Fruit fly (Drosophila melanogaster) whole organism, pupa: ENCODE data around the gene CG15563.
A peak's percentile ranks its signal among the peaks of the same experiment; 100 is the strongest.

ENCODE experiments used
- CG10348 ChIP-seq: fragments of 200-800 bp; sonication (Bioruptor generic); IDR thresholded peaks from 2 replicates; pipeline ENCODE4 v1.3.6; 2022; ENCODE audit warnings: missing biosample characterization, missing genetic modification characterization
- CG12605 ChIP-seq: fragments of 200-800 bp; sonication (Bioruptor generic); IDR thresholded peaks from 2 replicates; pipeline ENCODE4 v1.3.6; 2022; ENCODE audit warnings: missing biosample characterization, missing genetic modification characterization
- CG13204 ChIP-seq: fragments of 200-800 bp; sonication (Bioruptor generic); optimal IDR thresholded peaks from 2 replicates; lab custom pipeline; 2018; ENCODE audit warnings: missing biosample characterization, mild to moderate bottlenecking, missing genetic modification characterization, moderate library complexity
- CG14655 ChIP-seq: fragments of 200-800 bp; sonication (Bioruptor generic); optimal IDR thresholded peaks from 3 replicates; lab custom pipeline; 2017; ENCODE audit warnings: mild to moderate bottlenecking, missing biosample characterization, missing genetic modification reagents, missing genetic modification characterization
- CG15710 ChIP-seq: fragments of 200-800 bp; sonication (Bioruptor generic); optimal IDR thresholded peaks from 2 replicates; lab custom pipeline; 2018; ENCODE audit warnings: missing biosample characterization, mild to moderate bottlenecking, missing genetic modification characterization, moderate library complexity
- CG17806 ChIP-seq: fragments of 200-800 bp; sonication (Bioruptor generic); optimal IDR thresholded peaks from 2 replicates; lab custom pipeline; 2018; ENCODE audit warnings: missing biosample characterization, mild to moderate bottlenecking, missing genetic modification characterization, moderate library complexity
- CG32121 ChIP-seq: fragments of 200-800 bp; sonication (Bioruptor generic); IDR thresholded peaks from 2 replicates; pipeline ENCODE4 v1.3.6; 2022; ENCODE audit warnings: missing biosample characterization, missing genetic modification characterization
- CG34367 ChIP-seq: fragments of 200-800 bp; sonication (Bioruptor generic); optimal IDR thresholded peaks from 2 replicates; lab custom pipeline; 2018; ENCODE audit warnings: missing biosample characterization, mild to moderate bottlenecking, missing genetic modification characterization
- CG4496 ChIP-seq: fragments of 200-800 bp; sonication (Bioruptor generic); IDR thresholded peaks from 3 replicates; pipeline ENCODE4 v1.3.6; 2022; ENCODE audit warnings: missing biosample characterization, missing genetic modification characterization
- CG8159 ChIP-seq: fragments of 200-800 bp; sonication (Bioruptor generic); optimal IDR thresholded peaks from 3 replicates; lab custom pipeline; 2018; ENCODE audit warnings: missing biosample characterization, mild to moderate bottlenecking, missing genetic modification characterization, moderate library complexity
- CG8301 ChIP-seq: fragments of 200-800 bp; sonication (Bioruptor generic); optimal IDR thresholded peaks from 2 replicates; lab custom pipeline; 2018; ENCODE audit warnings: missing biosample characterization, mild to moderate bottlenecking, missing genetic modification characterization
- CG9948 ChIP-seq: fragments of 200-800 bp; sonication (Bioruptor generic); optimal IDR thresholded peaks from 2 replicates; lab custom pipeline; 2018; ENCODE audit warnings: missing biosample characterization, mild to moderate bottlenecking, missing genetic modification characterization, moderate library complexity
- D1 ChIP-seq: fragments of 200-800 bp; sonication (Bioruptor generic); optimal IDR thresholded peaks from 2 replicates; lab custom pipeline; 2018; ENCODE audit warnings: missing biosample characterization, mild to moderate bottlenecking, missing genetic modification characterization, moderate library complexity
- EcR ChIP-seq: fragments of 200-800 bp; sonication (Bioruptor generic); optimal IDR thresholded peaks from 3 replicates; lab custom pipeline; 2019; ENCODE audit warnings: missing biosample characterization, missing genetic modification characterization, mild to moderate bottlenecking, moderate library complexity, missing genetic modification reagents
- Ets98B ChIP-seq: fragments of 200-800 bp; sonication (Bioruptor generic); IDR thresholded peaks from 2 replicates; pipeline ENCODE4 v1.3.6; 2022; ENCODE audit warnings: missing biosample characterization, missing genetic modification characterization
- Pif1A ChIP-seq: fragments of 200-800 bp; sonication (Bioruptor generic); optimal IDR thresholded peaks from 3 replicates; lab custom pipeline; 2016; ENCODE audit warnings: missing biosample characterization, missing genetic modification characterization
- Pif1B ChIP-seq: fragments of 200-800 bp; sonication (Bioruptor generic); optimal IDR thresholded peaks from 3 replicates; lab custom pipeline; 2016; ENCODE audit warnings: missing biosample characterization, missing genetic modification characterization
- Snoo ChIP-seq: fragments of 200-800 bp; sonication (Bioruptor generic); optimal IDR thresholded peaks from 3 replicates; lab custom pipeline; 2017; ENCODE audit warnings: missing biosample characterization, mild to moderate bottlenecking, missing genetic modification characterization, inconsistent platforms
- fd96Ca ChIP-seq: fragments of 200-800 bp; sonication (Bioruptor generic); IDR thresholded peaks from 3 replicates; pipeline ENCODE4 v1.3.6; 2022; ENCODE audit warnings: missing biosample characterization, missing genetic modification characterization
- gl ChIP-seq: fragments of 200-800 bp; sonication (Bioruptor generic); optimal IDR thresholded peaks from 2 replicates; lab custom pipeline; 2018; ENCODE audit warnings: missing biosample characterization, mild to moderate bottlenecking, missing genetic modification characterization
- rn ChIP-seq: fragments of 200-800 bp; sonication (Bioruptor generic); IDR thresholded peaks from 2 replicates; pipeline ENCODE4 v1.3.6; 2022; ENCODE audit warnings: missing biosample characterization, missing genetic modification characterization

The CG15563 gene

dm6 chr3R:31222125-31222889 lies 9.8 kb downstream of the CG15563 start:
- TF ChIP-seq CG13204 (GFP tag; lab: Kevin White, UChicago) (no peak), D1 (no peak), CG15710 (tag; lab: Kevin White, UChicago) (peak; percentile 62), CG34367 (peak; percentile 67), Pif1B (no peak), CG10348 (GFP tag; lab: Robert Waterston, UW) (no peak), gl (no peak), CG8159 (tag; lab: Kevin White, UChicago) (peak; percentile 72), CG9948 (tag; lab: Kevin White, UChicago) (peak; percentile 56), CG12605 (GFP tag; lab: Robert Waterston, UW) (no peak), fd96Ca (GFP tag; lab: Robert Waterston, UW) (no peak), CG14655 (GFP tag; lab: Kevin White, UChicago) (peak; percentile 54), CG8301 (tag; lab: Kevin White, UChicago) (peak; percentile 51), Pif1A (GFP tag; lab: Kevin White, UChicago) (peak; percentile 59), Ets98B (GFP tag; lab: Robert Waterston, UW) (no peak), EcR (GFP tag; lab: Kevin White, UChicago) (no peak), CG32121 (GFP tag; lab: Robert Waterston, UW) (no peak), Snoo (tag; lab: Kevin White, UChicago) (peak; percentile 60), rn (GFP tag; lab: Robert Waterston, UW) (no peak), CG4496 (GFP tag; lab: Robert Waterston, UW) (no peak), CG17806 (tag; lab: Kevin White, UChicago) (peak; percentile 48)

- no peak for TF ChIP-seq CG32121 (GFP tag; lab: Robert Waterston, UW)
- no peak for TF ChIP-seq rn (GFP tag; lab: Robert Waterston, UW)
- TF ChIP-seq fd96Ca (GFP tag; lab: Robert Waterston, UW), result no peak
- TF ChIP-seq CG14655 (GFP tag; lab: Kevin White, UChicago), result peak; percentile 85
- peak; percentile 61 for TF ChIP-seq Pif1A (GFP tag; lab: Kevin White, UChicago)
- peak; percentile 71 for TF ChIP-seq Pif1B
- TF ChIP-seq CG9948 (tag; lab: Kevin White, UChicago), result peak; percentile 57
- peak; percentile 90 for TF ChIP-seq gl
- peak; percentile 71 for TF ChIP-seq CG8301 (tag; lab: Kevin White, UChicago)
- no peak for TF ChIP-seq CG4496 (GFP tag; lab: Robert Waterston, UW)
- no peak for TF ChIP-seq D1
- TF ChIP-seq Snoo (tag; lab: Kevin White, UChicago), result peak; percentile 60
- TF ChIP-seq CG17806 (tag; lab: Kevin White, UChicago), result peak; percentile 16
- peak; percentile 72 for TF ChIP-seq CG15710 (tag; lab: Kevin White, UChicago)
- no peak for TF ChIP-seq Ets98B (GFP tag; lab: Robert Waterston, UW)
- peak; percentile 88 for TF ChIP-seq EcR (GFP tag; lab: Kevin White, UChicago)
- TF ChIP-seq CG13204 (GFP tag; lab: Kevin White, UChicago), result peak; percentile 90
- peak; percentile 79 for TF ChIP-seq CG34367
- TF ChIP-seq CG12605 (GFP tag; lab: Robert Waterston, UW), result no peak
- TF ChIP-seq CG8159 (tag; lab: Kevin White, UChicago), result peak; percentile 58
Measured at dm6 chr3R:31221337-31222047, 10.6 kb downstream of the CG15563 start.

DNA sequence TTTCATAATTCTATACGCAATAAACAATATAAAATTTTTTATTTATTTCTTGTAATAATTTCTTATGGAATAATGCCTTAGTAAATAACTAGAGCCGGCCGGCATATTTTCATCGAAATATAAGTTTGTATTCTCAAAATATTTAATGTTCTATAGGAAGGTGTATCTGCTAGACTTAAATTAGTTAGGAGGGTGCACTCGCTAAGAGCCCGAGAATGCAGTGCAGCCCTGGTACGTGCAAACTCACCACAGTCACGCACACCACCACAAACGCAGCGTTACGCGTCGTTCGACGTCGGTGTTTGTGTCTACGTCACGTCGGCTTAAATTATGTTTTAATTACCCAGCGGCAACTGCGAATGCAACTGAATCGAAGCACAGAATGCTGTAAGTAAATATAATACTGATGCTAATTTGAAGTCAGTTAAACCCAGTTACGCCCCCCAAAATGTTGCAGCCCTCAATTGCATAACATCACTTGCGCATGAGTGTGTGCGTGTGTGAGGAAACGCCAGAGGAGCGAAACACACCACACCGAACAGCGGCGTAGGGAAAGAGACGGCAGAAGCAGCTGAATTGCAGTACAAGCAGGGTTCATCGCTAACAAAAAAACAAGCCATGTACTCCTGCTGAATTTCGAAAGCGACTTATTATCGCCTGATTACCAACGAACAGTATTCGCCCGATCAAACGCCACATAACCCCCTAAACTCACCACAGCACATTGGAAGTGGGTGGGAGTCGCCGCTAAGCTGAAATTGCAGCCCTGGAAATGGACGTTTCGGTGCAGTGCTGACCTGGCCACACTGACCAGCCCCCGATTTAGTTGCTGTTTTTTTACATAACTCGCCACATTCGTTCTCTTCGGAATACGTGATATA lies 11.4 kb downstream of the CG15563 start, which contains the start of gene CG12054:
CG12054 (plus strand) TSS at position 247 of the 881 bp plus-strand sequence.
- TF ChIP-seq CG14655 (GFP tag; lab: Kevin White, UChicago), result no peak
- TF ChIP-seq CG12605 (GFP tag; lab: Robert Waterston, UW), result no peak
- no peak for TF ChIP-seq CG8301 (tag; lab: Kevin White, UChicago)
- TF ChIP-seq CG17806 (tag; lab: Kevin White, UChicago), result no peak
- no peak for TF ChIP-seq D1
- TF ChIP-seq Snoo (tag; lab: Kevin White, UChicago), result no peak
- TF ChIP-seq CG4496 (GFP tag; lab: Robert Waterston, UW), result no peak

dm6 chr3R:31218997-31219992 lies 12.8 kb downstream of the CG15563 start, which contains the start of gene ATPsynC:
Gene ATPsynC, minus strand, starts transcription at chr3R:31219630.
- TF ChIP-seq Pif1A (GFP tag; lab: Kevin White, UChicago) (no peak), CG17806 (tag; lab: Kevin White, UChicago) (peak; percentile 10), Pif1B (no peak), fd96Ca (GFP tag; lab: Robert Waterston, UW) (no peak), Snoo (tag; lab: Kevin White, UChicago) (peak; percentile 28), CG9948 (tag; lab: Kevin White, UChicago) (no peak), CG8159 (tag; lab: Kevin White, UChicago) (peak; percentile 11), CG10348 (GFP tag; lab: Robert Waterston, UW) (no peak), EcR (GFP tag; lab: Kevin White, UChicago) (peak; percentile 60)
